Worm (Caenorhabditis elegans): ENCODE measurements around the gene F39F10.5.

DNA sequence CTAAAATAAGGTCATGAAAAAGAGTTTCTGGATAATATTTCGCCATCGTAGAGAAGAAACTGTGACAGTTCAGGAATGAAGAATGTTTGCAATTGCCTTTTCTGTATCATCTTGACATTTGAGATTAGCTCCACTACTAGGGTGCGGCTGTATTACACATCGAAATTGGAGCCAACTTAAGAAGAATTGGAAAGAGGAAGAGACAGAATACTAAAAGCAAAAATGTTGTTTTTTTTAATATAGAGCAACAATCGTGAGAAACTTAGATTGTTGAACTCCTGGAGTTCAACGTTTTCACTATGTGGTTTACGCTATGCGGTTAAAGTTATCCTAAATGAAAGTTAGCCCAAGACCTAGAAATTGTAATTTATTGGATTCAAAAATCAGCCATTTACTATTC, 33.1 kb downstream of the F39F10.5 start, which contains the start of gene acs-9:
- TF ChIP-seq pha-4 (tag; optimal IDR thresholded peaks at IDR 0.05) (no peak), unc-62 (GFP tag; optimal IDR thresholded peaks at IDR 0.05) (no peak), tbx-8 (GFP tag; optimal IDR thresholded peaks at IDR 0.05) (no peak)
